Worm (Caenorhabditis elegans) whole organism, L1 larva: ENCODE results near the gene M163.5.
A peak's percentile ranks its signal among the peaks of the same experiment; 100 is the strongest.

Experiments
- C16A3.4 ChIP-seq: fragments of 150-350 bp; optimal IDR thresholded peaks from 2 replicates; lab custom pipeline; 2014; ENCODE audit warnings: missing biosample characterization, missing genetic modification characterization
- ceh-88 ChIP-seq: fragments of 200-800 bp; sonication (Bioruptor generic); IDR thresholded peaks from 2 replicates; pipeline ENCODE4 v1.3.6; 2022; ENCODE audit warnings: missing genetic modification characterization, missing compliant biosample characterization
- efl-1 ChIP-seq, 4 experiments: fragments of 150-350 bp; optimal IDR thresholded peaks in 3 of 4; peaks in 1 of 4; 1 replicate in 1 of 4; 2 replicates in 3 of 4; lab custom pipeline; 2014; ENCODE audit warnings: missing biosample characterization in 2 of 4, missing genetic modification characterization in 2 of 4, missing genetic modification reagents in 2 of 4
- elt-3 ChIP-seq, 6 experiments: fragments of 150-350 bp in 1 of 6; sonication (generic microtip); optimal IDR thresholded peaks; 2 replicates each; lab custom pipeline; 2017 to 2018; ENCODE audit warnings: missing biosample characterization in 6 of 6, missing genetic modification characterization in 6 of 6, inconsistent platforms in 1 of 6
- lin-13 ChIP-seq: fragments of 150-350 bp; optimal IDR thresholded peaks from 2 replicates; lab custom pipeline; 2014; ENCODE audit warnings: missing biosample characterization, missing genetic modification reagents, missing genetic modification characterization
- lin-15B ChIP-seq: fragments of 150-350 bp; sonication (generic microtip); optimal IDR thresholded peaks from 3 replicates; lab custom pipeline; 2014; ENCODE audit warnings: missing biosample characterization, missing genetic modification characterization
- lin-39 ChIP-seq: fragments of 150-350 bp; optimal IDR thresholded peaks from 2 replicates; lab custom pipeline; 2014; ENCODE audit warnings: missing biosample characterization, missing genetic modification reagents, missing genetic modification characterization
- nhr-28 ChIP-seq: fragments of 150-350 bp; optimal IDR thresholded peaks from 2 replicates; lab custom pipeline; 2014; ENCODE audit warnings: missing biosample characterization, missing genetic modification characterization
- nhr-76 ChIP-seq: sonication (generic microtip); optimal IDR thresholded peaks from 2 replicates; lab custom pipeline; 2017; ENCODE audit warnings: missing biosample characterization, missing genetic modification characterization
- pag-3 ChIP-seq: sonication (generic microtip); optimal IDR thresholded peaks from 2 replicates; lab custom pipeline; 2017; ENCODE audit warnings: missing genetic modification characterization, mild to moderate bottlenecking, missing compliant biosample characterization, antibody characterized with exemption, borderline replicate concordance; ENCODE audit not compliant: insufficient read depth
- skn-1 ChIP-seq: fragments of 150-350 bp; optimal IDR thresholded peaks from 2 replicates; lab custom pipeline; 2014; ENCODE audit warnings: missing biosample characterization, missing genetic modification characterization
- snpc-4 ChIP-seq: fragments of 150-350 bp; optimal IDR thresholded peaks from 2 replicates; lab custom pipeline; 2014; ENCODE audit warnings: missing biosample characterization, missing genetic modification characterization
- zip-4 ChIP-seq: fragments of 200-800 bp; sonication (Bioruptor generic); optimal IDR thresholded peaks from 2 replicates; lab custom pipeline; 2018; ENCODE audit warnings: mild to moderate bottlenecking, missing genetic modification characterization, moderate library complexity, missing compliant biosample characterization
- ztf-11 ChIP-seq, 2 experiments: sonication (generic microtip); optimal IDR thresholded peaks; 2 replicates each; lab custom pipeline; 2016 to 2017; ENCODE audit warnings: missing genetic modification characterization in 2 of 2, missing biosample characterization in 1 of 2, missing compliant biosample characterization in 1 of 2

- TF ChIP-seq lin-13 (GFP tag; lab: Kevin White, UChicago), result no peak
- TF ChIP-seq efl-1 (optimal IDR thresholded peaks at IDR 0.05; lab: Kevin White, UChicago), result no peak
- TF ChIP-seq efl-1 (GFP tag; optimal IDR thresholded peaks at IDR 0.05 in 1 of 2; lab: Kevin White, UChicago), result no peak
- no peak for TF ChIP-seq zip-4 (GFP tag; lab: Kevin White, UChicago)
- TF ChIP-seq lin-39, result no peak
- TF ChIP-seq ceh-88 (GFP tag; lab: Robert Waterston, UW), result no peak
- TF ChIP-seq nhr-76 (tag; lab: Kevin White, UChicago), result no peak
- no peak for TF ChIP-seq nhr-28 (tag; lab: Kevin White, UChicago)
- no peak for TF ChIP-seq lin-15B (tag; lab: Kevin White, UChicago)
- TF ChIP-seq skn-1, result peak; percentile 2
- no peak for TF ChIP-seq ztf-11 (tag; optimal IDR thresholded peaks at IDR 0.05; lab: Kevin White, UChicago)
- TF ChIP-seq elt-3 (tag; optimal IDR thresholded peaks at IDR 0.05; lab: Kevin White, UChicago), result no peak
- TF ChIP-seq pag-3 (tag; lab: Kevin White, UChicago), result no peak
- peak; percentile 95 for TF ChIP-seq snpc-4 (tag; lab: Kevin White, UChicago)
- no peak for TF ChIP-seq C16A3.4 (tag; lab: Kevin White, UChicago)
Measured at ce11 chrX:14477338-14477737, 3.5 kb downstream of the M163.5 start.
